Worm (Caenorhabditis elegans) whole organism, early embryonic: ENCODE measurements around the gene pat-2.

ENCODE experiments used
- B0310.2 ChIP-seq: sonication (generic microtip); optimal IDR thresholded peaks from 2 replicates; lab custom pipeline; 2016; ENCODE audit warnings: mild to moderate bottlenecking, missing genetic modification characterization, missing compliant biosample characterization
- aly-1 ChIP-seq: sonication (generic microtip); optimal IDR thresholded peaks from 2 replicates; lab custom pipeline; 2016; ENCODE audit warnings: missing genetic modification characterization, missing compliant biosample characterization
- ama-1 ChIP-seq: fragments of 150-350 bp; optimal IDR thresholded peaks from 2 replicates; lab custom pipeline; 2014
- ceh-13 ChIP-seq: fragments of 200-800 bp; sonication (Bioruptor generic); optimal IDR thresholded peaks from 2 replicates; lab custom pipeline; 2018; ENCODE audit warnings: mild to moderate bottlenecking, missing genetic modification characterization, missing compliant biosample characterization
- ceh-36 ChIP-seq: sonication (generic microtip); optimal IDR thresholded peaks from 2 replicates; lab custom pipeline; 2016; ENCODE audit warnings: missing genetic modification characterization, inconsistent platforms, missing compliant biosample characterization
- ets-7 ChIP-seq: sonication (generic microtip); optimal IDR thresholded peaks from 2 replicates; lab custom pipeline; 2016; ENCODE audit warnings: missing genotype, missing genetic modification characterization, missing compliant biosample characterization
- flt-1 ChIP-seq: fragments of 200-800 bp; sonication (Bioruptor generic); IDR thresholded peaks from 2 replicates; pipeline ENCODE4 v1.3.6; 2022; ENCODE audit warnings: missing genetic modification characterization, missing compliant biosample characterization
- hmbx-1 ChIP-seq: sonication (generic microtip); optimal IDR thresholded peaks from 2 replicates; lab custom pipeline; 2016; ENCODE audit warnings: mild to moderate bottlenecking, missing genetic modification characterization, missing compliant biosample characterization
- hnd-1 ChIP-seq: sonication (generic microtip); optimal IDR thresholded peaks from 2 replicates; lab custom pipeline; 2016; ENCODE audit warnings: missing genetic modification characterization, missing compliant biosample characterization
- pes-1 ChIP-seq: fragments of 200-800 bp; sonication (Bioruptor generic); IDR thresholded peaks from 2 replicates; pipeline ENCODE4 v1.3.6; 2022; ENCODE audit warnings: missing genetic modification reagents, missing genetic modification characterization, missing compliant biosample characterization
- scrt-1 ChIP-seq: fragments of 200-800 bp; sonication (Bioruptor generic); IDR thresholded peaks from 2 replicates; pipeline ENCODE4 v1.3.6; 2022; ENCODE audit warnings: missing genetic modification characterization, missing compliant biosample characterization
- sea-1 ChIP-seq: fragments of 200-800 bp; sonication (Bioruptor generic); conservative IDR thresholded peaks from 2 replicates; pipeline ENCODE4 v1.3.6; 2022; ENCODE audit warnings: missing genetic modification characterization, missing compliant biosample characterization
- tbx-37 ChIP-seq: fragments of 200-800 bp; sonication (Bioruptor generic); conservative IDR thresholded peaks from 2 replicates; pipeline ENCODE4 v1.3.6; 2022; ENCODE audit warnings: missing genetic modification reagents, missing genetic modification characterization, missing compliant biosample characterization
- tra-4 ChIP-seq: sonication (generic microtip); optimal IDR thresholded peaks from 2 replicates; lab custom pipeline; 2017; ENCODE audit warnings: missing genetic modification characterization, missing compliant biosample characterization

DNA sequence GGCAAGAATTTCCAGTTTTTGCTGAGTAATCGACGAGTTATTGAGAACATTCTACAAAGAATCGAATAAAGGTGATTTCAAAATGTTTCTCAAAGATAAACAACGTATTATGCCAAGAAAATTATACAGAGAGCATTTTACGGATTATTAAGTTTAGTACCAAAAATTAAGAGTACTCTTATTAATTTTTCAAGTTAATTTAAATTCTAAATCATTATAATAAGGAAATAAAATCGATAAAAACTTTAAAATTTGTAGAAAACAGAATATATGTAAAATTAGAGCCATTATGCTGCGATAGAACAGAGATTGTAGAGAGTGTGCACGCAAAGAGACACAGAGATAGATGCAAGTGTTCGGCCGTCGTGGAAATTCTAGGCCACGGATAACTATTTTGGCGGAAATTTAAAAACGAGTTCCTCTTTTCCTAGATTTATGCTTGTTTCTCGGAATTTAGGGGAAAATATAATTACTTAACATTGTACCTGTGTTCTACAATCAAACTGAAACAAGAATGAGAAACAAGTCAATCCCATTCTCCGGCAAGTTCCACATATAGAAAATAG is 31.9 kb downstream of the pat-2 start, which contains the start of gene F44E2.9:
- TF ChIP-seq B0310.2 (tag; lab: Kevin White, UChicago), result no peak
- no peak for TF ChIP-seq tra-4 (tag; lab: Kevin White, UChicago)
- no peak for TF ChIP-seq ama-1 (lab: Kevin White, UChicago)
- no peak for TF ChIP-seq sea-1 (GFP tag; lab: Robert Waterston, UW)
- no peak for TF ChIP-seq ceh-13 (GFP tag; lab: Kevin White, UChicago)
- no peak for TF ChIP-seq flt-1
- TF ChIP-seq ceh-36 (tag; lab: Kevin White, UChicago), result no peak
- TF ChIP-seq hnd-1 (tag; lab: Kevin White, UChicago), result no peak
- TF ChIP-seq ets-7 (tag; lab: Kevin White, UChicago), result no peak
- TF ChIP-seq tbx-37, result peak; percentile 61
- TF ChIP-seq hmbx-1, result no peak
- TF ChIP-seq aly-1 (tag; lab: Kevin White, UChicago), result no peak
- TF ChIP-seq pes-1, result no peak; the same call in 1 of the 2 replicates
- no peak for TF ChIP-seq scrt-1 (GFP tag; lab: Robert Waterston, UW)
